Fruit fly (Drosophila melanogaster) S2 (cell line): ENCODE results near the gene CG42688.

ENCODE experiments used
- CG8478 ChIP-seq: fragments of >200 bp; optimal IDR thresholded peaks from 2 replicates; lab custom pipeline; 2018
- CTCF ChIP-seq, 2 experiments: fragments of >200 bp; optimal IDR thresholded peaks; 2 replicates each; lab custom pipeline; 2018

Gene CG42688

dm6 chr2L:19196443-19197044, 13.9 kb upstream of the CG42688 start:
- no peak for TF ChIP-seq CG8478 (lab: Kevin White, UChicago)
- TF ChIP-seq CTCF (optimal IDR thresholded peaks at IDR 0.05; lab: Kevin White, UChicago), result no peak

- TF ChIP-seq CG8478 (lab: Kevin White, UChicago) (no peak), CTCF (optimal IDR thresholded peaks at IDR 0.05; lab: Kevin White, UChicago) (no peak)
Measured at dm6 chr2L:19193703-19194102, 11.1 kb upstream of the CG42688 start.

DNA sequence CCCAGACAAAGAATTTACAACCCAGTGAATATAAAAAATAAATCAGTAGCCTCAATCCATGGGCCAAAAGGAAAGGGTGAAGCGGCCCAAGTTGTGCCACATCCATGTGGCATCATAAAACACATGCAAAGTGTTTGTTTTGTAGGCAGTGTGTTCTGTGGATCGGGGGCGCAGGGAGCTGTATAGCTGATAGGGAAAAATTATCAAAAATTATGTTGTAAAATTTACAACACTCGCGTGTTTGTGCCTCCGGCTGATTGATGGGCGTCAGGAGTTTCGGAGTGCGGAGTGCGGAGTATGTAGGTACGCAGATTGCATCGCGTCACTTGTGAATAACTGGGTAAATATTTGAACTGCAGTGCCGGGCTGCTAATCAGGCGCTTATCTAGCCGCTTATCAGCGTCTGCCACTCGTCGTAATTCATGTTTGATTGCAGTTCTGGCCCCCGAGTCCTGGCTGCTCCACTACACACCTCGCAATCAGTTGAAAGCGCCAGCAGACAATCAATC, 9.2 kb upstream of the CG42688 start:
- TF ChIP-seq CG8478 (lab: Kevin White, UChicago) (no peak), CTCF (optimal IDR thresholded peaks at IDR 0.05; lab: Kevin White, UChicago) (no peak)

- no peak for TF ChIP-seq CG8478 (lab: Kevin White, UChicago)
- TF ChIP-seq CTCF (optimal IDR thresholded peaks at IDR 0.05; lab: Kevin White, UChicago), result no peak
Measured at dm6 chr2L:19190195-19190594, 7.6 kb upstream of the CG42688 start, which contains the start of gene drl. Gene drl, plus strand, starts transcription at chr2L:19190342.

DNA sequence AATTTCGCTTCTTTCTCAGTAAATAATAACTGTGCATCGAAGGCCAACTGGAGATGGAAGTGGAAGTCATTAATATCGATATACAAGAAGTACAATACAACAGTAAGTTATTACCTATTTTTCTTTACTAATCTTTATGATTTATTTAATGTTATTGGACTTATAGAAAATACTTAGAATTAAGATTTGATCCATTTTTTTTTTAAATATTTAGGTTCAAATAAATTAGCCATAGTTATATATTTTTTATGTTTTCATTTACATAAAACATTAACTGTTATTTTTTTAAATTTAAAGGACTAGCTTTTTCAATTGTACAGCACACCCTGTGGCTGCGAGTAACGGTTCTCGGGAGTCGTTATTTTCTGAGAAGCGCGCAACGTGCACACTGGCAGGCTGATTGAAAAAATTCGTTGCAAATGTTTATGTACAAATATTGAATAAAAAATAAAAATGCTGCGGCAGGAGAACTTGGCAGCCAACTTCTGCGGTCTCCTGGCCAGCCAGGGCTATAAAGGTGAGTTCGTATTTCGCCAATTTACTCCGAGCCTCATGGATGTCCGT, 3.1 kb upstream of the CG42688 start, which contains the start of the genes gammaTub37C and pigeon:
gammaTub37C (minus strand) TSS at position 51 of the 564 bp plus-strand sequence.
pigeon (plus strand) TSS at position 368 of the 564 bp plus-strand sequence.
- TF ChIP-seq CG8478 (lab: Kevin White, UChicago) (no peak), CTCF (optimal IDR thresholded peaks at IDR 0.05; lab: Kevin White, UChicago) (peak in 1 of 2 experiments; percentile 17)

DNA sequence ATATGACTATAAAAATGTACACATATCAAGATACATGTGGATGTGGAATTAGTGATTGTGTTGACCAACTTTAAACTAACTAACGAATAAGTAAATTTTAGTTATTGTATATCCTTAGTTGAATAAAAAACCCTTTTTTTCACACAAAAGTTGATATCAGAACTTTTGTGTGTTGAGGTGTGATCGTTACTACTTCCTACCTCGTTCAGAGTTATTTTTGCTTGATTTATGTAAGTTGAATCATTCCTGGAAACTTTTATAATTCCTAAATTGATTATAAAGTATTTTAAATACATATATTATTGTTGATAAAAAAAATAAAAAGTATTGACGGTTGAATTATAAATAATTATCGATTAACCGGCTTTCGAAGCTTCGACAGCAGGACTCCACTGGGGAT, 1.1 kb upstream of the CG42688 start, which contains the start of gene CG46059:
CG46059 (minus strand) TSS at position 101 of the 400 bp plus-strand sequence.
- TF ChIP-seq CTCF (optimal IDR thresholded peaks at IDR 0.05; lab: Kevin White, UChicago) (no peak), CG8478 (lab: Kevin White, UChicago) (no peak)

DNA sequence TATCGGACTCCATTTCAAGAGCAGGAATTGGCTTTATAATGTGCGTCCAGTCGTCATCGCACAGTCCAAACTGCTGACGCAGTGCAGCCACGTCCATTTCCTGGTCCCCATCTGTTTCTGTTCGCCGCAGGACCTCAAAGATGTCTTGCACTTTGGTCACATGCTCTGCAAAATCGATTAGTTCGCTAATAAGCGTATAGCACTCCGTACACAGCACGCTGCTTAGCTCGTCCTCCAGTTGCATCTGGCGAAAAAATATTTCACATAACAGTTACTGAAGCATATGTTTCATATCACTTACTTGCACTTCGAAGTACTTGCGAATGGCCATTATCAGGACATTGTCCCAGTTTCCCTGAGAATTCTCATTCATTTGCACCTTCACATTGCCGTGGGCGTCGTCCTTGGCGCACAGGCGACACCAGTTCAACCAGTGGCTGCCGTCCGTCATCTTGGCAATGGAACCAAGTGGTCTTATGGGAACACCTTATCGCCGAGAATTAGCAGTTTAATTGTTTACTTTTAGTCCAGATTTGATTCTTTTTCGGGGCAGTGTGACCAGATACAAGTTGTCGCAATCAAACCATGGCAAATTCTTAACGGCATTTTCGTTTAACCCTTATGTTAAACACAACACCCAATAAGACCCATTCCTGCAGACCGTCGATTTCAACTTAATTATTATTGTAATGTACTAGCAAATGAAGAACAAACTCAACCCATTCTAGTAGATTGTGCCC, 1.3 kb downstream of the CG42688 start, which contains the start of gene CG17568:
CG17568 (minus strand) TSS at position 550 of the 740 bp plus-strand sequence.
- TF ChIP-seq CG8478 (lab: Kevin White, UChicago) (no peak), CTCF (optimal IDR thresholded peaks at IDR 0.05; lab: Kevin White, UChicago) (no peak)

- TF ChIP-seq CTCF (optimal IDR thresholded peaks at IDR 0.05; lab: Kevin White, UChicago), result no peak
- no peak for TF ChIP-seq CG8478 (lab: Kevin White, UChicago)
Measured at dm6 chr2L:19168095-19168697, 14.4 kb downstream of the CG42688 start.

dm6 chr2L:19167135-19167681, 15.4 kb downstream of the CG42688 start:
- TF ChIP-seq CG8478 (lab: Kevin White, UChicago), result no peak
- no peak for TF ChIP-seq CTCF (optimal IDR thresholded peaks at IDR 0.05; lab: Kevin White, UChicago)

- TF ChIP-seq CTCF (optimal IDR thresholded peaks at IDR 0.05; lab: Kevin White, UChicago), result peak; percentile 0 to 12
- no peak for TF ChIP-seq CG8478 (lab: Kevin White, UChicago)
Measured at dm6 chr2L:19165998-19166397, 16.6 kb downstream of the CG42688 start.

DNA sequence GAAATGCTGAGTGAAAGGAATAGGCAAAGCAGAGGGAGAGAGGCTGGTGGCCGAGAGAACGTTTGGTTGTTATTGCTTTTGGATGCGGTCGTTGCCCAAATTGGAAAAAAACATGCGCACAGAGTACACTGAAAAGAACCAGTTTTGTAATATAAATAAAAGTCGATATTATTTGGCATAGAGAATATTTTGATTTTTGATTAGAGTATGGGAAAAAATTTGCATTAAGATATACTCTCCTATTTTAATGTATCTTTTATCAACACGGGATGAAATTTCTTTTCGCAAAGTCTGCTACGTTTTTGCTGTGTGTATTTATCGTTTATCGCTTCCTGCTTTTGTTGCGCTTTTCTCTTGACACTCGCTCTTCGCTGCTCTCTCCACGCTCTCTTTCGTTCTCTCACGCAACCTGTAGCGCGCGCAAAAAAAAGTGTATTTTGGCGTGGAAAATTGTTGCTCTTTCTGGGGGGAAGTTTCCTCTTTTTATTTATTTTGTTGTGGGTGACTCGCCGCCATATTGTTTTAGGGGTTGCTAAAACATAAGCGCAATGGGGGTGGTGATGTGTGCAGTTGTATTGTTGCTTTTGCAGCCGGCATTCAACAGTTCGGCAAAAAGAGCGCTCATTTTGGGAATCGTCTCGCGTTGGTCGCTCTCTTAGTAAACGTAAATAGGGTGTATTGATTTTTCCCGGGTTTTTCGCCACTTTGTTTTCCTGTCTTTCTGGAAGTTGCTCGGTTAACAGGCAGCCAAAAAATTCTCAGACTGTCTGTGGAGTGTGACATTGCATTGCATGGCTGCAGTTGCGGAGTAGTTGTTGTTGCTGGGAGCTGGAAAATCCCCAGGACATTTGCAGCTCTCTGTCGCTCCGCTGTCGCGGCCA, 17.4 kb downstream of the CG42688 start:
- no peak for TF ChIP-seq CG8478 (lab: Kevin White, UChicago)
- TF ChIP-seq CTCF (optimal IDR thresholded peaks at IDR 0.05; lab: Kevin White, UChicago), result no peak

DNA sequence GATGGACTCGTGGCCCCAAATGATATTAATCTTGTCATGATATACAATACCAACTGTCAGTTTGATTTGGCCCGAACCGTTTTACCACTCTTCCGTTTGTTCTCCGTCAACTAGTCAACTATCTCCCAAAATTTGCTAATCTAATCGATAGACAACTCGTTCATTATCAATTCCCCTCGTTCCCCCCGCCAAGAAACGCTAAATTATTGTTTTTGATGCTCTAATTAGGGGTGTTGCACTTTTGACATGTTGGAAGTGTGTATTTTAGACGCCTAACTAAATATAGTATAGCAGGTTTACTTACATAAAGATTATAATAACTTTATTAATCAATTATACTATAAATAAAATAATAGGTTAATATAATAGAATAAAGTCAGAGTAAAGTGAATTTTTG, 18.6 kb downstream of the CG42688 start:
- TF ChIP-seq CTCF (optimal IDR thresholded peaks at IDR 0.05; lab: Kevin White, UChicago) (no peak), CG8478 (lab: Kevin White, UChicago) (no peak)
